Worm (Caenorhabditis elegans) whole organism, midembryonic: ENCODE measurements around the gene mec-3.

Experiments
- T22C8.4 ChIP-seq: fragments of 200-800 bp; sonication (Bioruptor generic); IDR thresholded peaks from 2 replicates; pipeline ENCODE4 v1.3.6; 2022; ENCODE audit warnings: missing genetic modification characterization, missing compliant biosample characterization
- cog-1 ChIP-seq: sonication (generic microtip); optimal IDR thresholded peaks from 2 replicates; lab custom pipeline; 2016; ENCODE audit warnings: missing genetic modification characterization, missing compliant biosample characterization
- flt-1 ChIP-seq: fragments of 200-800 bp; sonication (Bioruptor generic); IDR thresholded peaks from 2 replicates; pipeline ENCODE4 v1.3.6; 2022; ENCODE audit warnings: missing genetic modification characterization, missing compliant biosample characterization
- klf-2 ChIP-seq: fragments of 200-800 bp; sonication (Bioruptor generic); conservative IDR thresholded peaks from 2 replicates; pipeline ENCODE4 v1.3.6; 2022; ENCODE audit warnings: missing genetic modification reagents, missing genetic modification characterization, missing compliant biosample characterization
- med-1 ChIP-seq: sonication (generic microtip); optimal IDR thresholded peaks from 2 replicates; lab custom pipeline; 2017; ENCODE audit warnings: missing genetic modification characterization, mild to moderate bottlenecking, missing compliant biosample characterization, antibody characterized with exemption, missing genetic modification reagents; ENCODE audit not compliant: insufficient read depth
- ref-1 ChIP-seq: fragments of 200-800 bp; sonication (Bioruptor generic); conservative IDR thresholded peaks from 2 replicates; pipeline ENCODE4 v1.3.6; 2022; ENCODE audit warnings: missing genetic modification reagents, missing genetic modification characterization, missing compliant biosample characterization
- tab-1 ChIP-seq: fragments of 200-800 bp; sonication (Bioruptor generic); IDR thresholded peaks from 2 replicates; pipeline ENCODE4 v1.3.6; 2022; ENCODE audit warnings: missing genetic modification characterization, missing compliant biosample characterization
- ztf-23 ChIP-seq: fragments of 200-800 bp; sonication (Bioruptor generic); IDR thresholded peaks from 2 replicates; pipeline ENCODE4 v1.3.6; 2022; ENCODE audit warnings: missing genetic modification reagents, missing genetic modification characterization, missing compliant biosample characterization
- ztf-29 ChIP-seq: fragments of 200-800 bp; sonication (Bioruptor generic); IDR thresholded peaks from 2 replicates; pipeline ENCODE4 v1.3.6; 2022; ENCODE audit warnings: missing genetic modification reagents, missing genetic modification characterization, missing compliant biosample characterization

mec-3 gene

ce11 chrIV:10466398-10466797 lies 4.7 kb upstream of the mec-3 start:
- TF ChIP-seq med-1 (GFP tag; lab: Kevin White, UChicago) (no peak), ztf-29 (GFP tag; lab: Robert Waterston, UW) (no peak), ref-1 (no peak), flt-1 (no peak), cog-1 (tag; lab: Kevin White, UChicago) (no peak), T22C8.4 (no peak), tab-1 (GFP tag; lab: Robert Waterston, UW) (no peak), ztf-23 (GFP tag; lab: Robert Waterston, UW) (no peak), klf-2 (GFP tag; lab: Robert Waterston, UW) (no peak)

ce11 chrIV:10465764-10466163 lies 4.1 kb upstream of the mec-3 start:
- TF ChIP-seq ztf-29 (GFP tag; lab: Robert Waterston, UW), result no peak
- no peak for TF ChIP-seq med-1 (GFP tag; lab: Kevin White, UChicago)
- TF ChIP-seq klf-2 (GFP tag; lab: Robert Waterston, UW), result no peak
- no peak for TF ChIP-seq ztf-23 (GFP tag; lab: Robert Waterston, UW)
- no peak for TF ChIP-seq T22C8.4
- TF ChIP-seq tab-1 (GFP tag; lab: Robert Waterston, UW), result no peak

- TF ChIP-seq ztf-29 (GFP tag; lab: Robert Waterston, UW) (no peak), ref-1 (no peak), ztf-23 (GFP tag; lab: Robert Waterston, UW) (no peak), tab-1 (GFP tag; lab: Robert Waterston, UW) (no peak), med-1 (GFP tag; lab: Kevin White, UChicago) (no peak), klf-2 (GFP tag; lab: Robert Waterston, UW) (no peak), T22C8.4 (no peak), cog-1 (tag; lab: Kevin White, UChicago) (no peak), flt-1 (no peak)
These were observed 2.4 kb upstream of the mec-3 start, which contains the start of gene ugt-43 for ce11 chrIV:10463987-10464638. ugt-43 (plus strand) TSS chrIV:10464588.

ce11 chrIV:10463127-10463526 lies 1.5 kb upstream of the mec-3 start:
- TF ChIP-seq ref-1 (no peak), ztf-29 (GFP tag; lab: Robert Waterston, UW) (no peak), flt-1 (no peak), ztf-23 (GFP tag; lab: Robert Waterston, UW) (no peak), tab-1 (GFP tag; lab: Robert Waterston, UW) (no peak), cog-1 (tag; lab: Kevin White, UChicago) (no peak), klf-2 (GFP tag; lab: Robert Waterston, UW) (no peak), med-1 (GFP tag; lab: Kevin White, UChicago) (no peak), T22C8.4 (no peak)

- no peak for TF ChIP-seq ref-1
- TF ChIP-seq flt-1, result no peak
- TF ChIP-seq cog-1 (tag; lab: Kevin White, UChicago), result no peak
- no peak for TF ChIP-seq T22C8.4
- no peak for TF ChIP-seq klf-2 (GFP tag; lab: Robert Waterston, UW)
These were observed 941 bp upstream of the mec-3 start for ce11 chrIV:10462608-10463007.

- TF ChIP-seq klf-2 (GFP tag; lab: Robert Waterston, UW) (no peak), ref-1 (no peak), T22C8.4 (no peak), ztf-23 (GFP tag; lab: Robert Waterston, UW) (no peak), cog-1 (tag; lab: Kevin White, UChicago) (no peak), med-1 (GFP tag; lab: Kevin White, UChicago) (no peak), ztf-29 (GFP tag; lab: Robert Waterston, UW) (no peak), flt-1 (no peak), tab-1 (GFP tag; lab: Robert Waterston, UW) (no peak)
These were observed 4.5 kb downstream of the mec-3 start, which contains the start of gene srb-17 for ce11 chrIV:10457137-10457536. srb-17 (minus strand) TSS chrIV:10457237.

- TF ChIP-seq ztf-23 (GFP tag; lab: Robert Waterston, UW), result no peak
- no peak for TF ChIP-seq cog-1 (tag; lab: Kevin White, UChicago)
- TF ChIP-seq flt-1, result no peak
- TF ChIP-seq ztf-29 (GFP tag; lab: Robert Waterston, UW), result no peak
- TF ChIP-seq ref-1, result no peak
- no peak for TF ChIP-seq tab-1 (GFP tag; lab: Robert Waterston, UW)
- no peak for TF ChIP-seq T22C8.4
- TF ChIP-seq med-1 (GFP tag; lab: Kevin White, UChicago), result no peak
- no peak for TF ChIP-seq klf-2 (GFP tag; lab: Robert Waterston, UW)
These were observed 8.7 kb downstream of the mec-3 start, which contains the start of gene F01D4.8 for ce11 chrIV:10453001-10453400. F01D4.8 (minus strand) TSS chrIV:10453101.

ce11 chrIV:10449799-10450198 lies 11.9 kb downstream of the mec-3 start, which contains the start of gene F13B12.4:
F13B12.4 (minus strand) TSS chrIV:10449899.
- TF ChIP-seq flt-1, result no peak
- no peak for TF ChIP-seq ztf-23 (GFP tag; lab: Robert Waterston, UW)
- no peak for TF ChIP-seq ztf-29 (GFP tag; lab: Robert Waterston, UW)
- no peak for TF ChIP-seq tab-1 (GFP tag; lab: Robert Waterston, UW)
- TF ChIP-seq cog-1 (tag; lab: Kevin White, UChicago), result no peak
- no peak for TF ChIP-seq med-1 (GFP tag; lab: Kevin White, UChicago)

- TF ChIP-seq tab-1 (GFP tag; lab: Robert Waterston, UW) (no peak), med-1 (GFP tag; lab: Kevin White, UChicago) (no peak), cog-1 (tag; lab: Kevin White, UChicago) (no peak), ztf-23 (GFP tag; lab: Robert Waterston, UW) (no peak), flt-1 (no peak), ref-1 (no peak), klf-2 (GFP tag; lab: Robert Waterston, UW) (no peak), ztf-29 (GFP tag; lab: Robert Waterston, UW) (no peak), T22C8.4 (no peak)
These were observed 18.2 kb downstream of the mec-3 start, which contains the start of gene F13B12.7 for ce11 chrIV:10443510-10443909. F13B12.7 (plus strand) TSS chrIV:10443810.
